Worm (Caenorhabditis elegans) whole organism, midembryonic: Measurements from ENCODE around the gene srh-104.

Source experiments
- T22C8.4 ChIP-seq: fragments of 200-800 bp; sonication (Bioruptor generic); IDR thresholded peaks from 2 replicates; pipeline ENCODE4 v1.3.6; 2022; ENCODE audit warnings: missing genetic modification characterization, missing compliant biosample characterization
- cog-1 ChIP-seq: sonication (generic microtip); optimal IDR thresholded peaks from 2 replicates; lab custom pipeline; 2016; ENCODE audit warnings: missing genetic modification characterization, missing compliant biosample characterization
- flt-1 ChIP-seq: fragments of 200-800 bp; sonication (Bioruptor generic); IDR thresholded peaks from 2 replicates; pipeline ENCODE4 v1.3.6; 2022; ENCODE audit warnings: missing genetic modification characterization, missing compliant biosample characterization
- klf-2 ChIP-seq: fragments of 200-800 bp; sonication (Bioruptor generic); conservative IDR thresholded peaks from 2 replicates; pipeline ENCODE4 v1.3.6; 2022; ENCODE audit warnings: missing genetic modification reagents, missing genetic modification characterization, missing compliant biosample characterization
- med-1 ChIP-seq: sonication (generic microtip); optimal IDR thresholded peaks from 2 replicates; lab custom pipeline; 2017; ENCODE audit warnings: missing genetic modification characterization, mild to moderate bottlenecking, missing compliant biosample characterization, antibody characterized with exemption, missing genetic modification reagents; ENCODE audit not compliant: insufficient read depth
- ztf-23 ChIP-seq: fragments of 200-800 bp; sonication (Bioruptor generic); IDR thresholded peaks from 2 replicates; pipeline ENCODE4 v1.3.6; 2022; ENCODE audit warnings: missing genetic modification reagents, missing genetic modification characterization, missing compliant biosample characterization
- ztf-29 ChIP-seq: fragments of 200-800 bp; sonication (Bioruptor generic); IDR thresholded peaks from 2 replicates; pipeline ENCODE4 v1.3.6; 2022; ENCODE audit warnings: missing genetic modification reagents, missing genetic modification characterization, missing compliant biosample characterization

DNA sequence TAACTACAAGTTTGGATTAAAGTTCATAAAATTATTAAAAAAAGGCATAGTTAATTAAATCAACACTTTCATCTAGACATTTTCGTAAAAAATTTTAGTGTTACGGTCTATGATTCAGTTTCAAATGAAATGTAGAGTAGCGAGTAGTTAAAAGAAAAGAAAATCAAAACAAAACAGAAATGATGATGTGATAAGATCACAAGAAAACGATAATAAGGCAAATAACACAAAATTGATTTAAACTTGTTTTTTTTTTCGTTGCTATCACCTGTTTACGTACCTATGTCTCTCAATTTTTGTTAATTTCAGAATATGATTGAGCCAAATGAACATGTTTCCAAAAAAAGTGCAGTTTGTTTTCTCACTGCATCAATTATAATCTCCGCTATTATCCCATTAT is 14.1 kb downstream of the srh-104 start, which contains the start of the genes F21H7.2 and F21H7.12:
- no peak for TF ChIP-seq klf-2
- TF ChIP-seq T22C8.4 (GFP tag; lab: Robert Waterston, UW) = no peak
- TF ChIP-seq flt-1 (GFP tag; lab: Robert Waterston, UW) = no peak
- TF ChIP-seq med-1 = no peak
- no peak for TF ChIP-seq cog-1 (tag; lab: Kevin White, UChicago)
- TF ChIP-seq ztf-29 = no peak
- no peak for TF ChIP-seq ztf-23
